Worm (Caenorhabditis elegans) whole organism, L4/young adult: ENCODE measurements around the gene sel-1.

ENCODE experiments used
- W03F9.2 ChIP-seq: fragments of 150-350 bp; optimal IDR thresholded peaks from 2 replicates; lab custom pipeline; 2014; ENCODE audit warnings: missing biosample characterization, missing genetic modification characterization
- dao-5 ChIP-seq: sonication (generic microtip); optimal IDR thresholded peaks from 2 replicates; lab custom pipeline; 2016; ENCODE audit warnings: missing genotype, missing genetic modification characterization, moderate library complexity, missing compliant biosample characterization
- him-1 ChIP-seq: sonication (generic microtip); optimal IDR thresholded peaks from 2 replicates; lab custom pipeline; 2016; ENCODE audit warnings: missing genotype, missing genetic modification reagents, missing genetic modification characterization, missing compliant biosample characterization

DNA sequence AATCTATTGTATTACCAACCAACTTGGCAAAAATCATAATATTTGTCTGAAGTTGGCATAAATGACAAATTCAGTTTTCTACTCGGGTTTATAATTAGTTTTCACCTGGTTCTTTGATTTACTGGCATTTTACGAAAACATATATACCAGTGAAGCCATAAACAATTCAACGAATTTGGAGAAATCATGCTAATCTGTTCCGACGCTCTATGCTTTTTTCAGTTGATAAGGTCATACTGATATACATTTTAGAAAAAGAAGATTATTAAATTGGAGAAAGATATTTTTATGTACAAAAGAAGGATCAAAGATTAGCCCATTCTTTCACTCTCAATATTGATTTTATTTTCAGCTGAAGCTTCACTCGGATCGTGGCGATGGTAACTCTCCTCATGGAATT is 26.3 kb downstream of the sel-1 start:
- TF ChIP-seq dao-5 (tag; lab: Kevin White, UChicago) (no peak), W03F9.2 (tag; lab: Kevin White, UChicago) (no peak), him-1 (no peak)
